Fruit fly (Drosophila melanogaster): ENCODE results near the gene Vps15.

dm6 chr3R:9229996-9230601, 15.6 kb downstream of the Vps15 start:
- TF ChIP-seq psq (optimal IDR thresholded peaks at IDR 0.05) (no peak), pan (optimal IDR thresholded peaks at IDR 0.05) (no peak), EcR (GFP tag; optimal IDR thresholded peaks at IDR 0.05) (no peak), CG8478 (optimal IDR thresholded peaks at IDR 0.05) (no peak), Dll (optimal IDR thresholded peaks at IDR 0.05) (no peak)

Data from whole organism.